Worm (Caenorhabditis elegans): ENCODE measurements around the gene epi-1.

- TF ChIP-seq ama-1 (optimal IDR thresholded peaks at IDR 0.05) (no peak), lin-39 (tag; optimal IDR thresholded peaks at IDR 0.05) (no peak), ztf-4 (tag; optimal IDR thresholded peaks at IDR 0.05) (no peak), unc-39 (tag; optimal IDR thresholded peaks at IDR 0.05) (no peak), nhr-25 (tag; optimal IDR thresholded peaks at IDR 0.05) (no peak), ztf-11 (tag; optimal IDR thresholded peaks at IDR 0.05) (no peak), pha-4 (tag; optimal IDR thresholded peaks at IDR 0.05) (no peak), nhr-76 (tag; optimal IDR thresholded peaks at IDR 0.05) (no peak), fos-1 (tag; optimal IDR thresholded peaks at IDR 0.05) (no peak), pqm-1 (tag; optimal IDR thresholded peaks at IDR 0.05) (no peak)
These were observed 31.9 kb downstream of the epi-1 start for ce11 chrIV:10698486-10698885.
